Fruit fly (Drosophila melanogaster): ENCODE data around the gene Pgd.
A peak's percentile ranks its signal among the peaks of the same experiment; 100 is the strongest.

Pgd gene

dm6 chrX:2196086-2196732 is 51.3 kb downstream of the Pgd start:
- TF ChIP-seq Eip93F (GFP tag; optimal IDR thresholded peaks at IDR 0.05) (no peak), Ets96B (tag; optimal IDR thresholded peaks at IDR 0.05) (peak; percentile 12), CG6276 (GFP tag; optimal IDR thresholded peaks at IDR 0.05) (peak; percentile 1), CG15336 (GFP tag; IDR thresholded peaks at IDR 0.05) (peak; percentile 49), CG34406 (GFP tag; optimal IDR thresholded peaks at IDR 0.05) (peak; percentile 32), CG6854 (GFP tag; optimal IDR thresholded peaks at IDR 0.05) (no peak), CG6792 (GFP tag; optimal IDR thresholded peaks at IDR 0.05) (no peak), CG31627 (GFP tag; optimal IDR thresholded peaks at IDR 0.05) (peak; percentile 48), acj6 (GFP tag; optimal IDR thresholded peaks at IDR 0.05) (peak; percentile 40), vri (GFP tag; optimal IDR thresholded peaks at IDR 0.05) (peak; percentile 90), cyc (GFP tag; optimal IDR thresholded peaks at IDR 0.05) (peak; percentile 40), CG32006 (GFP tag; optimal IDR thresholded peaks at IDR 0.05) (peak; percentile 35), topi (GFP tag; optimal IDR thresholded peaks at IDR 0.05) (peak; percentile 45), Smox (GFP tag; optimal IDR thresholded peaks at IDR 0.05) (peak; percentile 51), ss (GFP tag; optimal IDR thresholded peaks at IDR 0.05) (peak; percentile 2 to 27), CG1621 (tag; optimal IDR thresholded peaks at IDR 0.05) (no peak), pdm3 (GFP tag; optimal IDR thresholded peaks at IDR 0.05) (peak; percentile 35), Hr39 (GFP tag; optimal IDR thresholded peaks at IDR 0.05) (peak; percentile 70), net (GFP tag; optimal IDR thresholded peaks at IDR 0.05) (peak; percentile 30), CG11902 (GFP tag; optimal IDR thresholded peaks at IDR 0.05) (no peak), CG8632 (GFP tag; optimal IDR thresholded peaks at IDR 0.05) (peak; percentile 0), CG10669 (GFP tag; optimal IDR thresholded peaks at IDR 0.05) (peak; percentile 31), Eip75B (GFP tag; optimal IDR thresholded peaks at IDR 0.05) (peak; percentile 8), fkh (GFP tag; optimal IDR thresholded peaks at IDR 0.05) (no peak), esn (GFP tag; optimal IDR thresholded peaks at IDR 0.05) (peak; percentile 56), fd85E (GFP tag; optimal IDR thresholded peaks at IDR 0.05) (no peak), Hr38 (GFP tag; optimal IDR thresholded peaks at IDR 0.05) (no peak), CG7368 (GFP tag; optimal IDR thresholded peaks at IDR 0.05) (peak; percentile 20), CG6808 (GFP tag; optimal IDR thresholded peaks at IDR 0.05) (peak; percentile 19), salr (GFP tag; optimal IDR thresholded peaks at IDR 0.05) (no peak), lz (GFP tag; optimal IDR thresholded peaks at IDR 0.05) (peak; percentile 47), dac (GFP tag; optimal IDR thresholded peaks at IDR 0.05) (no peak), eg (GFP tag; IDR thresholded peaks at IDR 0.05) (peak; percentile 69; the same call in 1 of the 3 replicates), dsx (GFP tag; optimal IDR thresholded peaks at IDR 0.05; ENCODE audit: poor library complexity, severe bottlenecking) (no peak), CG10631 (GFP tag; optimal IDR thresholded peaks at IDR 0.05) (peak; percentile 22), Hr4 (GFP tag; optimal IDR thresholded peaks at IDR 0.05) (peak; percentile 47), CG11762 (GFP tag; optimal IDR thresholded peaks at IDR 0.05; ENCODE audit: insufficient read depth) (peak; percentile 26), CG8119 (GFP tag; IDR thresholded peaks at IDR 0.05) (peak; percentile 53; the same call in 2 of the 3 replicates), achi (GFP tag; optimal IDR thresholded peaks at IDR 0.05) (peak; percentile 27), CG9139 (GFP tag; optimal IDR thresholded peaks at IDR 0.05) (no peak), CG6163 (GFP tag; IDR thresholded peaks at IDR 0.05) (peak; percentile 62; the same call in 2 of the 3 replicates), CG11294 (GFP tag; IDR thresholded peaks at IDR 0.05) (peak; percentile 44; the same call in 1 of the 2 replicates), CG4318 (GFP tag; optimal IDR thresholded peaks at IDR 0.05) (no peak), Gug (GFP tag; IDR thresholded peaks at IDR 0.05) (peak; percentile 38; the same call in 1 of the 2 replicates), spab (GFP tag; optimal IDR thresholded peaks at IDR 0.05) (no peak), Ets21C (GFP tag; optimal IDR thresholded peaks at IDR 0.05) (peak; percentile 19), Lpt (GFP tag; optimal IDR thresholded peaks at IDR 0.05) (peak; percentile 15), svp (GFP tag) (peak; percentile 100), Sox15 (GFP tag; optimal IDR thresholded peaks at IDR 0.05) (no peak), Blimp-1 (GFP tag; optimal IDR thresholded peaks at IDR 0.05) (no peak), OdsH (GFP tag; optimal IDR thresholded peaks at IDR 0.05) (peak; percentile 52)
